Worm (Caenorhabditis elegans) whole organism, L4/young adult: ENCODE results near the gene C14E2.6.

Experiments used
- W03F9.2 ChIP-seq: fragments of 150-350 bp; optimal IDR thresholded peaks from 2 replicates; lab custom pipeline; 2014; ENCODE audit warnings: missing biosample characterization, missing genetic modification characterization
- dao-5 ChIP-seq: sonication (generic microtip); optimal IDR thresholded peaks from 2 replicates; lab custom pipeline; 2016; ENCODE audit warnings: missing genotype, missing genetic modification characterization, moderate library complexity, missing compliant biosample characterization
- him-1 ChIP-seq: sonication (generic microtip); optimal IDR thresholded peaks from 2 replicates; lab custom pipeline; 2016; ENCODE audit warnings: missing genotype, missing genetic modification reagents, missing genetic modification characterization, missing compliant biosample characterization

- peak; percentile 45 for TF ChIP-seq him-1 (tag; lab: Kevin White, UChicago)
- TF ChIP-seq dao-5 (tag; lab: Kevin White, UChicago), result peak; percentile 58
- TF ChIP-seq W03F9.2 (tag; lab: Kevin White, UChicago), result no peak
Observed at ce11 chrX:1837703-1838102, 7.9 kb upstream of the C14E2.6 start.
